Fruit fly (Drosophila melanogaster) Kc167 (cell line): ENCODE results near the gene CG13040.

Experiments used
- Myc ChIP-seq: fragments of >200 bp; optimal IDR thresholded peaks from 2 replicates; lab custom pipeline; 2017; ENCODE audit warnings: missing external identifiers
- Sin3A ChIP-seq: fragments of >200 bp; optimal IDR thresholded peaks from 2 replicates; lab custom pipeline; 2018; ENCODE audit warnings: missing external identifiers
- h ChIP-seq: fragments of >200 bp; optimal IDR thresholded peaks from 3 replicates; lab custom pipeline; 2018; ENCODE audit warnings: missing external identifiers
- insv ChIP-seq: fragments of >200 bp; optimal IDR thresholded peaks from 3 replicates; lab custom pipeline; 2018; ENCODE audit warnings: missing external identifiers
- psq ChIP-seq: fragments of >200 bp; optimal IDR thresholded peaks from 2 replicates; lab custom pipeline; 2017; ENCODE audit warnings: missing external identifiers
- ttk ChIP-seq: sonication (Bioruptor generic); optimal IDR thresholded peaks from 2 replicates; lab custom pipeline; 2017; ENCODE audit warnings: missing external identifiers

CG13040 gene

dm6 chr3L:16281880-16282556, 44.5 kb downstream of the CG13040 start, which contains the start of gene CG13049:
TSS of gene CG13049 (minus strand) at chr3L:16281930.
- TF ChIP-seq ttk (lab: Kevin White, UChicago) (no peak), psq (lab: Kevin White, UChicago) (no peak), Sin3A (no peak), insv (lab: Kevin White, UChicago) (no peak), h (lab: Kevin White, UChicago) (no peak), Myc (lab: Kevin White, UChicago) (no peak)

- TF ChIP-seq ttk (lab: Kevin White, UChicago), result no peak
- no peak for TF ChIP-seq Sin3A
- TF ChIP-seq insv (lab: Kevin White, UChicago), result no peak
- no peak for TF ChIP-seq psq (lab: Kevin White, UChicago)
- no peak for TF ChIP-seq Myc (lab: Kevin White, UChicago)
- no peak for TF ChIP-seq h (lab: Kevin White, UChicago)
These were observed 46.5 kb downstream of the CG13040 start, which contains the start of gene CG13064 for dm6 chr3L:16279987-16280454. TSS of gene CG13064 (plus strand) at chr3L:16280404.

dm6 chr3L:16279171-16279570, 47.4 kb downstream of the CG13040 start, which contains the start of gene CG13050:
TSS of gene CG13050 (minus strand) at chr3L:16279271.
- TF ChIP-seq ttk (lab: Kevin White, UChicago) (no peak), psq (lab: Kevin White, UChicago) (no peak), insv (lab: Kevin White, UChicago) (no peak), Sin3A (no peak), Myc (lab: Kevin White, UChicago) (no peak), h (lab: Kevin White, UChicago) (no peak)

DNA sequence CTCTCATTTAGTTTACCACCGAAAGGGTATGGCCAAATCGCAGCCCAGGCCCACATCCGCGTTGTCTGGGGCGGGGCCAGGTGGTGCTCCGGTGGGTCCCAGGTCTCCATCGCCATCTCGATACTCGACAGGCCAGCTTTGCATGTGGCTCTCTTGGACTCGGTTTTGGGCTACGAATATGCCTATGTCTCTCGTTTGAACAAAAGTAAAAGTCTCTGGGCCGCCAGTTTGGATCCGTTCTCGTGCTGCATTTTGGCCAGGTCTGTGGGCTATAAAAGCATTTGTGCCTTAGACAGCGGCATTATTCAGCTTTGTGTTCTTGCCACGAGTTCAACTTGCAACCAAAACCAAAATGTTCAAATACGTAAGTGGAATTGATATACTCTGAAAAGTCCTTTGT, 49.4 kb downstream of the CG13040 start, which contains the start of gene CG13065:
CG13065 (plus strand) TSS at position 301 of the 400 bp plus-strand sequence.
- TF ChIP-seq ttk (lab: Kevin White, UChicago) (no peak), Myc (lab: Kevin White, UChicago) (no peak), Sin3A (no peak), h (lab: Kevin White, UChicago) (no peak), insv (lab: Kevin White, UChicago) (no peak), psq (lab: Kevin White, UChicago) (no peak)

DNA sequence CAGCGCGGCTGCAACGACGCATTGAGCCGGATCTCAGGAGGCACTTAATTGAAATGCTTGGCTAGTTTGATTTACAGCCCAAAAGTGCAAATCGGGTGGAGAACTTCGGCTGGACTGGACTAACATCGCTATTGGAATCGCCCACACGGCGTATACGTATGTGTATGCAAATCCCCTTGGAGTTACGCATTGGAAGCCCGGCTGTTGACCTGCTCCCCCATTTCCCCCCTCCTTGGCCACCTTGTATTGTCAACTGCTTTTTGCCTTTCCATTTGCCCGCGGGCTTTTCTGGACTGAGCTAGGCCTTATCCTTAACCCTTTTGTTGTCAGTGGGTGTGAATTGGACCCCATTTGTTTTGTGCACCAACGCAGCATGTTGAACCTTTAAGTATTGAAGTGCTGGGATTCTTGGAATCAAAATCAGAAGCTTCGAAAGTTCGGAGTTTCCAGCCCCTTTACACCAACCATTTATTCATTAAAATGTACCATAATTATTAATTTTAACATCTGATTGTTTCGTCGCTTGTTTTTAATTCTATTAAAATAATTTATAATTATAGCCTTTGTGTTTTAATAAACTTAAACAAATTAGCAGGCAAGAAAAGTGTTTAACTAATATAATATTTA, 51.1 kb downstream of the CG13040 start:
- TF ChIP-seq Sin3A (no peak), psq (lab: Kevin White, UChicago) (no peak), insv (lab: Kevin White, UChicago) (no peak), h (lab: Kevin White, UChicago) (no peak)
